Worm (Caenorhabditis elegans) whole organism, late embryonic: ENCODE measurements around the gene calu-1.

Experiments
- C08G9.2 ChIP-seq: sonication (generic microtip); optimal IDR thresholded peaks from 2 replicates; lab custom pipeline; 2016; ENCODE audit warnings: mild to moderate bottlenecking, missing genetic modification characterization, moderate library complexity, missing compliant biosample characterization
- F13H6.1 ChIP-seq: sonication (generic microtip); optimal IDR thresholded peaks from 2 replicates; lab custom pipeline; 2016; ENCODE audit warnings: missing genetic modification characterization, missing compliant biosample characterization
- K02D7.2 ChIP-seq: sonication (generic microtip); optimal IDR thresholded peaks from 2 replicates; lab custom pipeline; 2017; ENCODE audit warnings: mild to moderate bottlenecking, missing genetic modification characterization, missing compliant biosample characterization
- ahr-1 ChIP-seq: sonication (generic microtip); optimal IDR thresholded peaks from 2 replicates; lab custom pipeline; 2016; ENCODE audit warnings: missing genetic modification characterization, missing compliant biosample characterization
- ama-1 ChIP-seq: fragments of 150-350 bp; optimal IDR thresholded peaks from 2 replicates; lab custom pipeline; 2014
- ceh-14 ChIP-seq: sonication (generic microtip); optimal IDR thresholded peaks from 2 replicates; lab custom pipeline; 2016; ENCODE audit warnings: missing genotype, missing genetic modification characterization, missing compliant biosample characterization
- ceh-18 ChIP-seq: sonication (generic microtip); optimal IDR thresholded peaks from 2 replicates; lab custom pipeline; 2016; ENCODE audit warnings: missing genetic modification characterization, missing compliant biosample characterization
- ceh-19 ChIP-seq: fragments of 200-800 bp; sonication (Bioruptor generic); optimal IDR thresholded peaks from 2 replicates; lab custom pipeline; 2018; ENCODE audit warnings: mild to moderate bottlenecking, missing genetic modification characterization, missing compliant biosample characterization
- ceh-2 ChIP-seq: sonication (generic microtip); optimal IDR thresholded peaks from 2 replicates; lab custom pipeline; 2016; ENCODE audit warnings: missing genotype, missing genetic modification characterization, missing compliant biosample characterization
- ceh-22 ChIP-seq: sonication (generic microtip); optimal IDR thresholded peaks from 2 replicates; lab custom pipeline; 2017; ENCODE audit warnings: missing biosample characterization, missing genetic modification characterization
- ceh-31 ChIP-seq: sonication (generic microtip); optimal IDR thresholded peaks from 2 replicates; lab custom pipeline; 2016; ENCODE audit warnings: missing genetic modification characterization, missing compliant biosample characterization
- ceh-34 ChIP-seq: sonication (generic microtip); optimal IDR thresholded peaks from 2 replicates; lab custom pipeline; 2016; ENCODE audit warnings: mild to moderate bottlenecking, missing genetic modification characterization, missing compliant biosample characterization
- ceh-45 ChIP-seq: fragments of 200-800 bp; sonication (Bioruptor generic); IDR thresholded peaks from 2 replicates; pipeline ENCODE4 v1.3.6; 2022; ENCODE audit warnings: missing genetic modification reagents, missing genetic modification characterization, missing compliant biosample characterization
- che-1 ChIP-seq: sonication (generic microtip); optimal IDR thresholded peaks from 2 replicates; lab custom pipeline; 2016; ENCODE audit warnings: mild to moderate bottlenecking, missing genetic modification characterization, missing compliant biosample characterization
- dmd-4 ChIP-seq: sonication (generic microtip); optimal IDR thresholded peaks from 2 replicates; lab custom pipeline; 2016; ENCODE audit warnings: borderline replicate concordance, missing genetic modification characterization, missing compliant biosample characterization
- dve-1 ChIP-seq: sonication (generic microtip); optimal IDR thresholded peaks from 2 replicates; lab custom pipeline; 2017; ENCODE audit warnings: antibody characterized with exemption, mild to moderate bottlenecking, missing genetic modification characterization, missing compliant biosample characterization
- ets-4 ChIP-seq: sonication (generic microtip); optimal IDR thresholded peaks from 2 replicates; lab custom pipeline; 2016; ENCODE audit warnings: missing genetic modification characterization, missing compliant biosample characterization
- eyg-1 ChIP-seq: sonication (generic microtip); optimal IDR thresholded peaks from 2 replicates; lab custom pipeline; 2016; ENCODE audit warnings: missing genotype, missing genetic modification characterization, missing compliant biosample characterization
- fax-1 ChIP-seq: sonication (generic microtip); optimal IDR thresholded peaks from 2 replicates; lab custom pipeline; 2016; ENCODE audit warnings: missing genotype, missing genetic modification characterization, missing compliant biosample characterization
- fkh-6 ChIP-seq: sonication (generic microtip); optimal IDR thresholded peaks from 2 replicates; lab custom pipeline; 2016; ENCODE audit warnings: missing genetic modification characterization, missing compliant biosample characterization
- gmeb-2 ChIP-seq: sonication (generic microtip); optimal IDR thresholded peaks from 2 replicates; lab custom pipeline; 2016; ENCODE audit warnings: missing genetic modification characterization, inconsistent platforms, missing compliant biosample characterization
- hlh-15 ChIP-seq: sonication (generic microtip); optimal IDR thresholded peaks from 2 replicates; lab custom pipeline; 2016; ENCODE audit warnings: missing genetic modification characterization, missing compliant biosample characterization
- hlh-6 ChIP-seq: sonication (generic microtip); optimal IDR thresholded peaks from 2 replicates; lab custom pipeline; 2016; ENCODE audit warnings: missing genotype, missing genetic modification characterization, missing compliant biosample characterization
- hlh-8 ChIP-seq: sonication (generic microtip); optimal IDR thresholded peaks from 2 replicates; lab custom pipeline; 2016; ENCODE audit warnings: missing genotype, missing genetic modification characterization, missing compliant biosample characterization
- lin-11 ChIP-seq: fragments of 200-800 bp; sonication (Bioruptor generic); optimal IDR thresholded peaks from 2 replicates; lab custom pipeline; 2018; ENCODE audit warnings: mild to moderate bottlenecking, missing genetic modification characterization, missing compliant biosample characterization
- madf-2 ChIP-seq: sonication (generic microtip); optimal IDR thresholded peaks from 2 replicates; lab custom pipeline; 2017; ENCODE audit warnings: missing genetic modification characterization, missing compliant biosample characterization
- mec-3 ChIP-seq: sonication (generic microtip); optimal IDR thresholded peaks from 2 replicates; lab custom pipeline; 2016; ENCODE audit warnings: borderline replicate concordance, missing genetic modification characterization, missing compliant biosample characterization
- nfya-1 ChIP-seq: sonication (generic microtip); optimal IDR thresholded peaks from 2 replicates; lab custom pipeline; 2017; ENCODE audit warnings: missing genetic modification characterization, mild to moderate bottlenecking, missing compliant biosample characterization, antibody characterized with exemption, moderate library complexity
- nhr-11 ChIP-seq: fragments of 150-350 bp; optimal IDR thresholded peaks from 2 replicates; lab custom pipeline; 2014; ENCODE audit warnings: missing biosample characterization, missing genetic modification characterization
- nhr-232 ChIP-seq: sonication (generic microtip); optimal IDR thresholded peaks from 2 replicates; lab custom pipeline; 2016; ENCODE audit warnings: missing genetic modification characterization, missing compliant biosample characterization
- npax-4 ChIP-seq: sonication (generic microtip); optimal IDR thresholded peaks from 2 replicates; lab custom pipeline; 2016; ENCODE audit warnings: missing genetic modification characterization, missing compliant biosample characterization
- odd-2 ChIP-seq: sonication (generic microtip); optimal IDR thresholded peaks from 2 replicates; lab custom pipeline; 2017; ENCODE audit warnings: antibody characterized with exemption, mild to moderate bottlenecking, missing genetic modification characterization, missing compliant biosample characterization
- pag-3 ChIP-seq: sonication (generic microtip); optimal IDR thresholded peaks from 2 replicates; lab custom pipeline; 2016; ENCODE audit warnings: missing compliant biosample characterization, missing genetic modification characterization, borderline replicate concordance
- pat-9 ChIP-seq: fragments of 200-800 bp; sonication (Bioruptor generic); optimal IDR thresholded peaks from 2 replicates; lab custom pipeline; 2018; ENCODE audit warnings: mild to moderate bottlenecking, missing genetic modification characterization, moderate library complexity, missing compliant biosample characterization
- pax-1 ChIP-seq: fragments of 150-350 bp; optimal IDR thresholded peaks from 2 replicates; lab custom pipeline; 2014; ENCODE audit warnings: missing biosample characterization, missing genetic modification characterization
- pqm-1 ChIP-seq: sonication (generic microtip); optimal IDR thresholded peaks from 2 replicates; lab custom pipeline; 2016; ENCODE audit warnings: missing genetic modification characterization, missing compliant biosample characterization
- rnt-1 ChIP-seq: sonication (generic microtip); optimal IDR thresholded peaks from 2 replicates; lab custom pipeline; 2016; ENCODE audit warnings: missing genetic modification characterization, missing compliant biosample characterization
- sdc-2 ChIP-seq: sonication (generic microtip); optimal IDR thresholded peaks from 2 replicates; lab custom pipeline; 2016; ENCODE audit warnings: missing genotype, missing genetic modification characterization, missing compliant biosample characterization
- sox-2 ChIP-seq: fragments of 200-800 bp; sonication (Bioruptor generic); IDR thresholded peaks from 2 replicates; pipeline ENCODE4 v1.3.6; 2022; ENCODE audit warnings: missing genetic modification reagents, missing genetic modification characterization, missing compliant biosample characterization
- sox-4 ChIP-seq: sonication (generic microtip); optimal IDR thresholded peaks from 2 replicates; lab custom pipeline; 2017; ENCODE audit warnings: mild to moderate bottlenecking, missing genetic modification characterization, inconsistent platforms, missing compliant biosample characterization
- tbx-2 ChIP-seq: sonication (generic microtip); optimal IDR thresholded peaks from 2 replicates; lab custom pipeline; 2016; ENCODE audit warnings: missing genetic modification characterization, missing compliant biosample characterization
- tbx-7 ChIP-seq: sonication (generic microtip); optimal IDR thresholded peaks from 2 replicates; lab custom pipeline; 2016; ENCODE audit warnings: missing genotype, missing genetic modification characterization, missing compliant biosample characterization
- ttx-3 ChIP-seq: sonication (generic microtip); optimal IDR thresholded peaks from 2 replicates; lab custom pipeline; 2016; ENCODE audit warnings: missing genetic modification reagents, missing genetic modification characterization, missing compliant biosample characterization
- unc-3 ChIP-seq, 2 experiments: fragments of 200-800 bp in 1 of 2; sonication (Bioruptor generic) in 1 of 2; sonication (generic microtip) in 1 of 2; conservative IDR thresholded peaks in 1 of 2; optimal IDR thresholded peaks in 1 of 2; 2 replicates each; pipeline versions ENCODE4 v1.3.6 to Lab custom; 2016 to 2022; ENCODE audit warnings: missing compliant biosample characterization in 2 of 2, missing genetic modification characterization in 2 of 2, missing genetic modification reagents in 1 of 2
- unc-55 ChIP-seq: sonication (generic microtip); optimal IDR thresholded peaks from 2 replicates; lab custom pipeline; 2017; ENCODE audit warnings: missing biosample characterization, missing genetic modification reagents, missing genetic modification characterization
- ztf-16 ChIP-seq: sonication (generic microtip); optimal IDR thresholded peaks from 2 replicates; lab custom pipeline; 2017; ENCODE audit warnings: missing genetic modification characterization, missing compliant biosample characterization

calu-1 gene

ce11 chrX:4957259-4957658 is 13.5 kb downstream of the calu-1 start, which contains the start of gene M03F4.4:
TSS of gene M03F4.4 (minus strand) at chrX:4957418.
- TF ChIP-seq K02D7.2 (tag; lab: Kevin White, UChicago) (no peak), nfya-1 (peak; percentile 30), fax-1 (tag; lab: Kevin White, UChicago) (no peak), sdc-2 (peak; percentile 1), nhr-11 (tag; lab: Kevin White, UChicago) (peak; percentile 24), ceh-18 (tag; lab: Kevin White, UChicago) (peak; percentile 93), eyg-1 (tag; lab: Kevin White, UChicago) (no peak), unc-55 (peak; percentile 50), pax-1 (tag; lab: Kevin White, UChicago) (no peak), unc-3 (GFP tag; conservative IDR thresholded peaks at IDR 0.05; lab: Robert Waterston, UW) (no peak), unc-3 (tag; optimal IDR thresholded peaks at IDR 0.05; lab: Kevin White, UChicago) (no peak), pat-9 (peak; percentile 59), rnt-1 (tag; lab: Kevin White, UChicago) (peak; percentile 81), tbx-2 (tag; lab: Kevin White, UChicago) (peak; percentile 53), hlh-6 (tag; lab: Kevin White, UChicago) (peak; percentile 10), C08G9.2 (tag; lab: Kevin White, UChicago) (peak; percentile 26), ceh-34 (tag; lab: Kevin White, UChicago) (peak; percentile 25), ceh-31 (peak; percentile 13), F13H6.1 (tag; lab: Kevin White, UChicago) (peak; percentile 51), mec-3 (tag; lab: Kevin White, UChicago) (no peak), ama-1 (lab: Kevin White, UChicago) (no peak), che-1 (tag; lab: Kevin White, UChicago) (no peak), ceh-14 (tag; lab: Kevin White, UChicago) (no peak)

ce11 chrX:4947749-4948148 is 23.0 kb downstream of the calu-1 start, which contains the start of gene tyra-3:
TSS of gene tyra-3 (plus strand) at chrX:4948049.
- TF ChIP-seq gmeb-2 (tag; lab: Kevin White, UChicago) (no peak), ceh-45 (GFP tag; lab: Robert Waterston, UW) (no peak), pag-3 (no peak), unc-55 (no peak), sox-2 (GFP tag; lab: Robert Waterston, UW) (no peak), nhr-232 (tag; lab: Kevin White, UChicago) (no peak), nhr-11 (tag; lab: Kevin White, UChicago) (no peak), npax-4 (no peak), ttx-3 (tag; lab: Kevin White, UChicago) (no peak), pqm-1 (tag; lab: Kevin White, UChicago) (no peak), madf-2 (tag; lab: Kevin White, UChicago) (no peak), sox-4 (tag; lab: Kevin White, UChicago) (no peak), ceh-19 (GFP tag; lab: Kevin White, UChicago) (no peak)

- TF ChIP-seq hlh-8 (tag; lab: Kevin White, UChicago) = no peak
- TF ChIP-seq ceh-45 (GFP tag; lab: Robert Waterston, UW) = no peak
- no peak for TF ChIP-seq npax-4
- no peak for TF ChIP-seq sdc-2
- TF ChIP-seq ceh-19 (GFP tag; lab: Kevin White, UChicago) = no peak
- no peak for TF ChIP-seq fkh-6 (tag; lab: Kevin White, UChicago)
- no peak for TF ChIP-seq ahr-1
These were observed 31.7 kb downstream of the calu-1 start for ce11 chrX:4938990-4939389.

ce11 chrX:4932964-4933363 is 37.7 kb downstream of the calu-1 start:
- TF ChIP-seq tbx-7 (tag; lab: Kevin White, UChicago) (no peak), ets-4 (tag; lab: Kevin White, UChicago) (no peak), hlh-15 (tag; lab: Kevin White, UChicago) (no peak), sox-2 (GFP tag; lab: Robert Waterston, UW) (no peak), sdc-2 (no peak), lin-11 (tag; lab: Kevin White, UChicago) (no peak), ceh-2 (tag; lab: Kevin White, UChicago) (no peak), ama-1 (lab: Kevin White, UChicago) (no peak), gmeb-2 (tag; lab: Kevin White, UChicago) (no peak), fkh-6 (tag; lab: Kevin White, UChicago) (no peak), ceh-22 (tag; lab: Kevin White, UChicago) (no peak), ztf-16 (tag; lab: Kevin White, UChicago) (no peak), odd-2 (no peak), ceh-18 (tag; lab: Kevin White, UChicago) (no peak), dmd-4 (tag; lab: Kevin White, UChicago) (no peak), nfya-1 (no peak), ceh-34 (tag; lab: Kevin White, UChicago) (no peak), ceh-19 (GFP tag; lab: Kevin White, UChicago) (no peak), dve-1 (tag; lab: Kevin White, UChicago) (no peak)
- TF ChIP-seq, all 69 proteins: peak for 0
